Worm (Caenorhabditis elegans) whole organism, midembryonic: ENCODE results near the gene F52G3.7.

Experiments used
- T22C8.4 ChIP-seq: fragments of 200-800 bp; sonication (Bioruptor generic); IDR thresholded peaks from 2 replicates; pipeline ENCODE4 v1.3.6; 2022; ENCODE audit warnings: missing genetic modification characterization, missing compliant biosample characterization
- cog-1 ChIP-seq: sonication (generic microtip); optimal IDR thresholded peaks from 2 replicates; lab custom pipeline; 2016; ENCODE audit warnings: missing genetic modification characterization, missing compliant biosample characterization
- flt-1 ChIP-seq: fragments of 200-800 bp; sonication (Bioruptor generic); IDR thresholded peaks from 2 replicates; pipeline ENCODE4 v1.3.6; 2022; ENCODE audit warnings: missing genetic modification characterization, missing compliant biosample characterization
- klf-2 ChIP-seq: fragments of 200-800 bp; sonication (Bioruptor generic); conservative IDR thresholded peaks from 2 replicates; pipeline ENCODE4 v1.3.6; 2022; ENCODE audit warnings: missing genetic modification reagents, missing genetic modification characterization, missing compliant biosample characterization
- med-1 ChIP-seq: sonication (generic microtip); optimal IDR thresholded peaks from 2 replicates; lab custom pipeline; 2017; ENCODE audit warnings: missing genetic modification characterization, mild to moderate bottlenecking, missing compliant biosample characterization, antibody characterized with exemption, missing genetic modification reagents; ENCODE audit not compliant: insufficient read depth
- ref-1 ChIP-seq: fragments of 200-800 bp; sonication (Bioruptor generic); conservative IDR thresholded peaks from 2 replicates; pipeline ENCODE4 v1.3.6; 2022; ENCODE audit warnings: missing genetic modification reagents, missing genetic modification characterization, missing compliant biosample characterization
- tab-1 ChIP-seq: fragments of 200-800 bp; sonication (Bioruptor generic); IDR thresholded peaks from 2 replicates; pipeline ENCODE4 v1.3.6; 2022; ENCODE audit warnings: missing genetic modification characterization, missing compliant biosample characterization
- ztf-23 ChIP-seq: fragments of 200-800 bp; sonication (Bioruptor generic); IDR thresholded peaks from 2 replicates; pipeline ENCODE4 v1.3.6; 2022; ENCODE audit warnings: missing genetic modification reagents, missing genetic modification characterization, missing compliant biosample characterization
- ztf-29 ChIP-seq: fragments of 200-800 bp; sonication (Bioruptor generic); IDR thresholded peaks from 2 replicates; pipeline ENCODE4 v1.3.6; 2022; ENCODE audit warnings: missing genetic modification reagents, missing genetic modification characterization, missing compliant biosample characterization

DNA sequence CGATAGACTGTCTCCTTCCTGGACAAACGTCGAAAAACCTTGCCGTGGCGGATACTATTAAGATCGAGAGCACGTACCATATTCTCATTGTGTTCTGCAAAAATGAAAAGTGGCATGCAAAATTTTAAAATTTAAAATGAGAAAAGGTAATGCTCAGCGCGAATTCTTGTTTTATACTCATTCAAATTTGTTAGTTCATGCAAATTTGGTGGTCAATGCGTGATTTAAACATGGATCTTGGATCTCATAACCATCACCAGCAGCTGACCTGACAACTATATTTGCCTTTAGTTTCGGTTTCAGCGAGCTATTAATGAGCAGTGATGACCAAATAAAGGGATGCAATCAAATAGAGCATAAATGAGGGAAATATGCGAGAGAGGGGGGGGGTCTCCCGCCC is 12.3 kb downstream of the F52G3.7 start, which contains the start of gene F52G3.5:
- TF ChIP-seq T22C8.4 (no peak), flt-1 (GFP tag; lab: Robert Waterston, UW) (no peak), tab-1 (GFP tag; lab: Robert Waterston, UW) (no peak), ztf-23 (GFP tag; lab: Robert Waterston, UW) (no peak), ref-1 (GFP tag; lab: Robert Waterston, UW) (no peak), ztf-29 (GFP tag; lab: Robert Waterston, UW) (no peak), med-1 (no peak), klf-2 (no peak), cog-1 (tag; lab: Kevin White, UChicago) (no peak)
